Fruit fly (Drosophila melanogaster): ENCODE results near the gene CG7573.

CG7573 gene

DNA sequence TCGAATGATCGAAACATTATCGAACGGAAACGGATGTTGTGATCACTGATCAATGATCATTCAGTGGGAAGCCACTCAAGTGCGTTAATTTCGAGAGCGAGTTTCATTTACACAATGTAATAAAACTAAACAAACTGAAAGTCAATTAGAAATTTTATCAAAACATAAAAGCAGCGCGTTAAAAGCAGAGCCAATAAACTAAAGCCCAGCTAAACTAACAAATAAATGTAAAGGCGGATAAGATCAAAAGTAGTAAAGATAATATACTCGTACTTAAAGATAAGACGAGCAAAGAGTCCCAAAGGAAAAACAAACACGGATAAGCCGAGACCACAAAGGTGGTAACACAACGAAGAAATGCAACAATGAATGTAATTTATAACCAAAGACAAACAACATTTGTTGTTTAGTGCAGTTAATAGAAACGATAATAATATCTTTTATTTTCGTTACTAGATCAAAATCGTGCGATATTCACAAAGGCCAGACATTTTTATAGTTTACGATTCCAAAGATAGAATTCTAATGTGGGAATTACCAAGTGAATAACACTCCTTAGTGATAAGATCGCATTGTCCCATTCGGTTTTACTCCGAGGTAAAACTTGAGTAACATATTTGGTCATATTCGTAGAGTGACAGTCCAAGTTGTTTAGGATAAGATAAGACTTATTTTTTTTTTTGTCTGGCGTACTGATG is 38.0 kb upstream of the CG7573 start (continued):
- TF ChIP-seq CG8089 (GFP tag; optimal IDR thresholded peaks at IDR 0.05) (no peak), dpn (GFP tag; optimal IDR thresholded peaks at IDR 0.05) (no peak), sna (GFP tag; IDR thresholded peaks at IDR 0.05; ENCODE audit: partially characterized antibody) (no peak), gcm2 (GFP tag; optimal IDR thresholded peaks at IDR 0.05) (no peak), CG7745 (tag; optimal IDR thresholded peaks at IDR 0.05) (peak; percentile 43), bab2 (GFP tag; optimal IDR thresholded peaks at IDR 0.05) (no peak), Dll (GFP tag; IDR thresholded peaks at IDR 0.05; ENCODE audit: partially characterized antibody) (no peak), CG17568 (GFP tag; optimal IDR thresholded peaks at IDR 0.05) (peak; percentile 34), CG10462 (GFP tag; optimal IDR thresholded peaks at IDR 0.05) (no peak), abd-A (tag; optimal IDR thresholded peaks at IDR 0.05) (no peak), psq (GFP tag; optimal IDR thresholded peaks at IDR 0.05) (no peak), CG14860 (GFP tag; IDR thresholded peaks at IDR 0.05; ENCODE audit: partially characterized antibody) (no peak), NFAT (GFP tag; IDR thresholded peaks at IDR 0.05) (no peak), CG8388 (GFP tag; optimal IDR thresholded peaks at IDR 0.05) (no peak), wek (GFP tag; optimal IDR thresholded peaks at IDR 0.05) (no peak), Usf (GFP tag; optimal IDR thresholded peaks at IDR 0.05) (no peak), CG10147 (GFP tag; optimal IDR thresholded peaks at IDR 0.05) (no peak), CG11398 (GFP tag; optimal IDR thresholded peaks at IDR 0.05) (no peak), CG7839 (tag; optimal IDR thresholded peaks at IDR 0.05) (no peak), CG7271 (tag; optimal IDR thresholded peaks at IDR 0.05) (peak; percentile 41), Trl (optimal IDR thresholded peaks at IDR 0.05) (no peak), Trl (GFP tag; optimal IDR thresholded peaks at IDR 0.05) (no peak), CG3065 (GFP tag; optimal IDR thresholded peaks at IDR 0.05) (no peak), run (tag; optimal IDR thresholded peaks at IDR 0.05) (peak; percentile 15), CG12391 (tag; optimal IDR thresholded peaks at IDR 0.05) (no peak), CG7786 (GFP tag; optimal IDR thresholded peaks at IDR 0.05) (no peak), CG6765 (GFP tag; optimal IDR thresholded peaks at IDR 0.05) (no peak), CG6683 (GFP tag; optimal IDR thresholded peaks at IDR 0.05) (no peak), CG5953 (GFP tag; IDR thresholded peaks at IDR 0.05) (no peak), sug (tag; optimal IDR thresholded peaks at IDR 0.05) (no peak), pzg (GFP tag; optimal IDR thresholded peaks at IDR 0.05) (no peak), eve (GFP tag; optimal IDR thresholded peaks at IDR 0.05) (peak in 1 of 2 experiments; percentile 30), CG16815 (GFP tag; optimal IDR thresholded peaks at IDR 0.05) (no peak), Eip74EF (GFP tag; optimal IDR thresholded peaks at IDR 0.05) (no peak), CG14965 (GFP tag; optimal IDR thresholded peaks at IDR 0.05; ENCODE audit: borderline replicate concordance) (no peak), wor (GFP tag; IDR thresholded peaks at IDR 0.05) (no peak), CG7928 (GFP tag; optimal IDR thresholded peaks at IDR 0.05) (no peak), Vsx1 (GFP tag; optimal IDR thresholded peaks at IDR 0.05) (peak; percentile 71), CG3407 (GFP tag; optimal IDR thresholded peaks at IDR 0.05) (peak; percentile 58), CTCF (GFP tag; optimal IDR thresholded peaks at IDR 0.05) (no peak), vfl (GFP tag; optimal IDR thresholded peaks at IDR 0.05) (no peak), CG11696 (GFP tag; IDR thresholded peaks at IDR 0.05) (no peak), CG9797 (GFP tag; optimal IDR thresholded peaks at IDR 0.05) (no peak), CG33557 (GFP tag; optimal IDR thresholded peaks at IDR 0.05) (peak; percentile 63), CG8944 (GFP tag; optimal IDR thresholded peaks at IDR 0.05) (no peak), CG43689 (GFP tag; IDR thresholded peaks at IDR 0.05) (no peak), fd96Cb (tag; optimal IDR thresholded peaks at IDR 0.05) (no peak), CG8281 (tag; optimal IDR thresholded peaks at IDR 0.05) (no peak), CG1529 (GFP tag; optimal IDR thresholded peaks at IDR 0.05) (peak; percentile 27), lbe (GFP tag; optimal IDR thresholded peaks at IDR 0.05) (no peak)

Data from whole organism, embryonic.